Worm (Caenorhabditis elegans) whole organism, young adult: ENCODE data around the gene T23D5.8.
"Not testable (repeated sequence)": the region's sequence is repeated elsewhere in the genome, so short reads cannot be mapped to it uniquely, and the experiment has no call there.

ENCODE experiments used
- D2030.7 ChIP-seq: fragments of 200-800 bp; sonication (Bioruptor generic); IDR thresholded peaks from 2 replicates; pipeline ENCODE4 v1.3.6; 2022; ENCODE audit warnings: missing genetic modification reagents, missing genetic modification characterization, missing compliant biosample characterization
- F10E7.11 ChIP-seq: sonication (generic microtip); optimal IDR thresholded peaks from 2 replicates; lab custom pipeline; 2017; ENCODE audit warnings: mild to moderate bottlenecking, missing genetic modification characterization, moderate library complexity, missing compliant biosample characterization
- F33H1.4 ChIP-seq: fragments of 200-800 bp; sonication (Bioruptor generic); IDR thresholded peaks from 2 replicates; pipeline ENCODE4 v1.3.6; 2022; ENCODE audit warnings: missing genetic modification reagents, missing genetic modification characterization, missing compliant biosample characterization
- F37B4.10 ChIP-seq: fragments of 200-800 bp; sonication (Bioruptor generic); IDR thresholded peaks from 2 replicates; pipeline ENCODE4 v1.3.6; 2022; ENCODE audit warnings: missing genetic modification characterization, missing compliant biosample characterization
- F39B2.1 ChIP-seq: fragments of 200-800 bp; sonication (Bioruptor generic); IDR thresholded peaks from 2 replicates; pipeline ENCODE4 v1.3.6; 2022; ENCODE audit warnings: missing genetic modification reagents, missing genetic modification characterization, missing compliant biosample characterization
- Y53F4B.3 ChIP-seq: fragments of 200-800 bp; sonication (Bioruptor generic); IDR thresholded peaks from 2 replicates; pipeline ENCODE4 v1.3.6; 2022; ENCODE audit warnings: missing genetic modification reagents, missing genetic modification characterization, missing compliant biosample characterization
- Y53G8AR.9 ChIP-seq: fragments of 200-800 bp; sonication (Bioruptor generic); conservative IDR thresholded peaks from 2 replicates; pipeline ENCODE4 v1.3.6; 2022; ENCODE audit warnings: missing genetic modification reagents, missing genetic modification characterization, missing compliant biosample characterization
- Y56A3A.18 ChIP-seq: fragments of 200-800 bp; sonication (Bioruptor generic); IDR thresholded peaks from 2 replicates; pipeline ENCODE4 v1.3.6; 2022; ENCODE audit warnings: missing genetic modification reagents, missing genetic modification characterization, missing compliant biosample characterization
- Y95B8A.8 ChIP-seq: fragments of 200-800 bp; sonication (Bioruptor generic); IDR thresholded peaks from 2 replicates; pipeline ENCODE4 v1.3.6; 2022; ENCODE audit warnings: missing genetic modification reagents, missing genetic modification characterization, missing compliant biosample characterization
- aptf-3 ChIP-seq: fragments of 200-800 bp; sonication (Bioruptor generic); IDR thresholded peaks from 2 replicates; pipeline ENCODE4 v1.3.6; 2022; ENCODE audit warnings: missing genetic modification characterization, missing compliant biosample characterization
- attf-6 ChIP-seq: fragments of 200-800 bp; sonication (Bioruptor generic); IDR thresholded peaks from 2 replicates; pipeline ENCODE4 v1.3.6; 2022; ENCODE audit warnings: missing genetic modification reagents, missing genetic modification characterization, missing compliant biosample characterization
- bed-2 ChIP-seq: fragments of 200-800 bp; sonication (Bioruptor generic); IDR thresholded peaks from 2 replicates; pipeline ENCODE4 v1.3.6; 2022; ENCODE audit warnings: missing genetic modification reagents, missing genetic modification characterization, missing compliant biosample characterization
- cebp-1 ChIP-seq, 2 experiments: fragments of 200-800 bp in 1 of 2; sonication (Bioruptor generic) in 1 of 2; sonication (generic microtip) in 1 of 2; IDR thresholded peaks in 1 of 2; optimal IDR thresholded peaks in 1 of 2; 2 replicates each; pipeline versions ENCODE4 v1.3.6 to Lab custom; 2017 to 2022; ENCODE audit warnings: missing compliant biosample characterization in 2 of 2, missing genetic modification characterization in 2 of 2, mild to moderate bottlenecking in 1 of 2, missing genetic modification reagents in 1 of 2, moderate library complexity in 1 of 2
- ceh-100 ChIP-seq: fragments of 200-800 bp; sonication (Bioruptor generic); IDR thresholded peaks from 2 replicates; pipeline ENCODE4 v1.3.6; 2022; ENCODE audit warnings: missing genetic modification reagents, missing genetic modification characterization, missing compliant biosample characterization
- ceh-27 ChIP-seq: fragments of 200-800 bp; sonication (Bioruptor generic); optimal IDR thresholded peaks from 2 replicates; lab custom pipeline; 2018; ENCODE audit warnings: mild to moderate bottlenecking, missing genetic modification characterization, moderate library complexity, missing compliant biosample characterization
- ceh-58 ChIP-seq: fragments of 200-800 bp; sonication (Bioruptor generic); IDR thresholded peaks from 2 replicates; pipeline ENCODE4 v1.3.6; 2022; ENCODE audit warnings: missing genetic modification characterization, missing compliant biosample characterization
- ceh-91 ChIP-seq: fragments of 200-800 bp; sonication (Bioruptor generic); IDR thresholded peaks from 2 replicates; pipeline ENCODE4 v1.3.6; 2022; ENCODE audit warnings: missing genetic modification reagents, missing genetic modification characterization, missing compliant biosample characterization
- dox-1 ChIP-seq: fragments of 200-800 bp; sonication (Bioruptor generic); IDR thresholded peaks from 2 replicates; pipeline ENCODE4 v1.3.6; 2022; ENCODE audit warnings: missing genetic modification reagents, missing genetic modification characterization, missing compliant biosample characterization
- efl-1 ChIP-seq: fragments of 150-350 bp; optimal IDR thresholded peaks from 2 replicates; lab custom pipeline; 2014; ENCODE audit warnings: missing biosample characterization, missing genetic modification reagents, missing genetic modification characterization
- egl-18 ChIP-seq: fragments of 200-800 bp; sonication (Bioruptor generic); IDR thresholded peaks from 2 replicates; pipeline ENCODE4 v1.3.6; 2022; ENCODE audit warnings: missing genetic modification reagents, missing genetic modification characterization, missing compliant biosample characterization
- egl-44 ChIP-seq: fragments of 200-800 bp; sonication (Bioruptor generic); IDR thresholded peaks from 2 replicates; pipeline ENCODE4 v1.3.6; 2022; ENCODE audit warnings: missing genetic modification reagents, missing genetic modification characterization, missing compliant biosample characterization
- hlh-12 ChIP-seq: sonication (generic microtip); optimal IDR thresholded peaks from 2 replicates; lab custom pipeline; 2016; ENCODE audit warnings: missing genetic modification characterization, missing compliant biosample characterization
- hmg-1.2 ChIP-seq: fragments of 200-800 bp; sonication (Bioruptor generic); IDR thresholded peaks from 2 replicates; pipeline ENCODE4 v1.3.6; 2022; ENCODE audit warnings: missing genetic modification reagents, missing genetic modification characterization, missing compliant biosample characterization
- hrde-1 ChIP-seq: sonication (generic microtip); optimal IDR thresholded peaks from 2 replicates; lab custom pipeline; 2016; ENCODE audit warnings: missing genetic modification characterization, mild to moderate bottlenecking, missing compliant biosample characterization, moderate library complexity, missing genotype, missing genetic modification reagents, borderline replicate concordance
- hsf-1 ChIP-seq: fragments of 200-800 bp; sonication (Bioruptor generic); IDR thresholded peaks from 2 replicates; pipeline ENCODE4 v1.3.6; 2022; ENCODE audit warnings: missing genetic modification reagents, missing genetic modification characterization, missing compliant biosample characterization
- lin-54 ChIP-seq: fragments of 200-800 bp; sonication (Bioruptor generic); optimal IDR thresholded peaks from 2 replicates; lab custom pipeline; 2018; ENCODE audit warnings: mild to moderate bottlenecking, missing genetic modification characterization, missing compliant biosample characterization
- madf-3 ChIP-seq: fragments of 200-800 bp; sonication (Bioruptor generic); IDR thresholded peaks from 2 replicates; pipeline ENCODE4 v1.3.6; 2022; ENCODE audit warnings: missing genetic modification reagents, missing genetic modification characterization, missing compliant biosample characterization
- madf-6 ChIP-seq: fragments of 200-800 bp; sonication (Bioruptor generic); IDR thresholded peaks from 2 replicates; pipeline ENCODE4 v1.3.6; 2022; ENCODE audit warnings: missing genetic modification reagents, missing genetic modification characterization, missing compliant biosample characterization
- madf-8 ChIP-seq: fragments of 200-800 bp; sonication (Bioruptor generic); conservative IDR thresholded peaks from 2 replicates; pipeline ENCODE4 v1.3.6; 2022; ENCODE audit warnings: missing genetic modification reagents, missing genetic modification characterization, missing compliant biosample characterization
- mcd-1 ChIP-seq: fragments of 200-800 bp; sonication (Bioruptor generic); IDR thresholded peaks from 2 replicates; pipeline ENCODE4 v1.3.6; 2022; ENCODE audit warnings: missing genetic modification reagents, missing genetic modification characterization, missing compliant biosample characterization
- nfyb-1 ChIP-seq: fragments of 200-800 bp; sonication (Bioruptor generic); IDR thresholded peaks from 2 replicates; pipeline ENCODE4 v1.3.6; 2022; ENCODE audit warnings: missing genetic modification reagents, missing genetic modification characterization, missing compliant biosample characterization
- nhr-120 ChIP-seq: fragments of 200-800 bp; sonication (Bioruptor generic); IDR thresholded peaks from 2 replicates; pipeline ENCODE4 v1.3.6; 2022; ENCODE audit warnings: missing genetic modification characterization, missing compliant biosample characterization
- nhr-179 ChIP-seq: sonication (generic microtip); optimal IDR thresholded peaks from 2 replicates; lab custom pipeline; 2016; ENCODE audit warnings: mild to moderate bottlenecking, missing genetic modification characterization, missing compliant biosample characterization
- nhr-27 ChIP-seq: fragments of 200-800 bp; sonication (Bioruptor generic); optimal IDR thresholded peaks from 2 replicates; lab custom pipeline; 2018; ENCODE audit warnings: mild to moderate bottlenecking, missing genetic modification characterization, moderate library complexity, missing compliant biosample characterization
- nhr-90 ChIP-seq: sonication (generic microtip); optimal IDR thresholded peaks from 2 replicates; lab custom pipeline; 2016; ENCODE audit warnings: missing genotype, mild to moderate bottlenecking, missing genetic modification characterization, missing compliant biosample characterization
- repo-1 ChIP-seq: sonication (generic microtip); optimal IDR thresholded peaks from 2 replicates; lab custom pipeline; 2017; ENCODE audit warnings: mild to moderate bottlenecking, missing genetic modification characterization, missing compliant biosample characterization
- sdz-38 ChIP-seq: sonication (generic microtip); optimal IDR thresholded peaks from 2 replicates; lab custom pipeline; 2016; ENCODE audit warnings: missing genotype, missing genetic modification characterization, missing compliant biosample characterization
- sea-2 ChIP-seq: fragments of 200-800 bp; sonication (Bioruptor generic); IDR thresholded peaks from 2 replicates; pipeline ENCODE4 v1.3.6; 2022; ENCODE audit warnings: missing genetic modification characterization, missing compliant biosample characterization
- tlf-1 ChIP-seq: fragments of 200-800 bp; sonication (Bioruptor generic); optimal IDR thresholded peaks from 2 replicates; lab custom pipeline; 2018; ENCODE audit warnings: mild to moderate bottlenecking, missing genetic modification characterization, missing compliant biosample characterization
- unc-130 ChIP-seq: sonication (generic microtip); optimal IDR thresholded peaks from 2 replicates; lab custom pipeline; 2016; ENCODE audit warnings: missing genetic modification reagents, missing genetic modification characterization, missing compliant biosample characterization
- ztf-18 ChIP-seq: sonication (generic microtip); optimal IDR thresholded peaks from 2 replicates; lab custom pipeline; 2016; ENCODE audit warnings: missing genotype, mild to moderate bottlenecking, missing genetic modification characterization, missing compliant biosample characterization
- ztf-28 ChIP-seq: fragments of 200-800 bp; sonication (Bioruptor generic); IDR thresholded peaks from 2 replicates; pipeline ENCODE4 v1.3.6; 2022; ENCODE audit warnings: missing genetic modification reagents, missing genetic modification characterization, missing compliant biosample characterization

Gene T23D5.8

DNA sequence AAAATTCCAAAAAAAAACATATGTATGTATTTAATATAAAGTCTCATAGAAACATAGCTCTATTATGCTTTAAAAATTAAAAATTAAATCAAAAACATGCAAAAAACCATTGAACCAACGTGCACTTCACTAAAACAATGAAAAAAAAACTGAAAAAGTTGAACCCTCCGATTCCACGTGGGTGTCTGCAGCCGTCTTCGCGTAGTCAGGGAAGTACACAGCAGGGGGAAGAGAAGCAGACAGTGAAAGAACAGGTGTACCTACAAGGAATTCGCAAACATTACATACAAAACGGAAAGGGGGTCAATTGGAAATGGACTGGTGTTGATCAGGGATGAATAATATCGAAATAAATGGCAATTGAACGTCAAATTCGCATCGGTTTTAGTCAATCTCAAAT, 25.7 kb upstream of the T23D5.8 start:
- TF ChIP-seq hlh-12 (tag; lab: Kevin White, UChicago): no peak
- TF ChIP-seq nfyb-1: no peak

DNA sequence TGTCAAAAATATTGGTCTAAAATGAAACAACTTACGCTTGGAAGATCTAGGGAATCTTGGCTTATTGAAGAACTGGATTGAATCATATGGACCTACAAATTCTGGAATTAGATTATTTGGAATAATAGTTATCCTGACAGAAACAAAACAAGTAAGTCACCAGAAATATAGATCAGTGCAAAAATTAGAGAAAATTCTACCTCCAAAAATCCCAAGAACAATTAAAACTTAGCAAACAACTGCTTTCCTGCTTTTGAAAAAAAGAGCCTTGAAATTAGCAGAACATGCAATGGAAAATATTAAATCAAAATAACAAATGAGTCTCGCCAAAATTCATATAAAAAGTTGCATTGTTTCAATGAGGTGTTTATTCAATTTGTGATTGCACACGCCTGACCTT, 24.9 kb upstream of the T23D5.8 start, which contains the start of gene nhr-60:
TSS of gene nhr-60 (minus strand) at position 101 of the 400 bp plus-strand sequence.
- TF ChIP-seq unc-130 (GFP tag; lab: Kevin White, UChicago) (no peak), tlf-1 (no peak), ceh-27 (no peak)

DNA sequence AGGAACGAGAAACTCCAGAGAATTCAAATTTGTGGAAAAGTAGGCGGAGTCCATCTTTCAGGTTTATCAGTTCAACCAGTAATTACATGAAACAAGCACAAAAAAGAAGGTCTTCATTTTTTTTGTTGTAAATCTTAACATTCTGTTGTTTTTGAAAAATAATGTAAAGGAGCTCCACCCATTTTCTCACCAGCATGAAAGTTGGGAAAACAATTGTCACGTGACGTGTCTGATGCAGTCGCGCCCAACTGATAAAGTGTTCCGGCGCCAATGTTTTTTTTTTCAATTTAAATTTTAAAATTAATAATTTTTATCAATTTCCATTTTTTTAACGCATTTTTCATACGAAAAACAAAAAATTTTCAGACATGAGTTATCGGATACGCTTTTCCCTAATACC, 20.8 kb upstream of the T23D5.8 start, which contains the start of gene F57A10.4:
TSS of gene F57A10.4 (plus strand) at position 367 of the 400 bp plus-strand sequence.
- TF ChIP-seq repo-1 (tag; lab: Kevin White, UChicago) (no peak), madf-6 (GFP tag; lab: Robert Waterston, UW) (peak; percentile 38; the same call in 1 of the 2 replicates), ceh-100 (GFP tag; lab: Robert Waterston, UW) (peak; percentile 85), Y53G8AR.9 (GFP tag; lab: Robert Waterston, UW) (no peak), hrde-1 (tag; lab: Kevin White, UChicago) (no peak), hsf-1 (GFP tag; lab: Robert Waterston, UW) (no peak), nhr-179 (tag; lab: Kevin White, UChicago) (no peak), F33H1.4 (GFP tag; lab: Robert Waterston, UW) (no peak), F10E7.11 (tag; lab: Kevin White, UChicago) (no peak), ceh-91 (GFP tag; lab: Robert Waterston, UW) (peak; percentile 29; the same call in 1 of the 2 replicates), Y95B8A.8 (GFP tag; lab: Robert Waterston, UW) (no peak), F39B2.1 (GFP tag; lab: Robert Waterston, UW) (no peak), Y56A3A.18 (no peak), F37B4.10 (GFP tag; lab: Robert Waterston, UW) (no peak), ztf-18 (tag; lab: Kevin White, UChicago) (peak; percentile 35), D2030.7 (GFP tag; lab: Robert Waterston, UW) (peak; percentile 46; the same call in 1 of the 2 replicates), nhr-27 (tag; lab: Kevin White, UChicago) (no peak), sdz-38 (no peak), mcd-1 (GFP tag; lab: Robert Waterston, UW) (peak; percentile 36; the same call in 1 of the 2 replicates), efl-1 (GFP tag; lab: Kevin White, UChicago) (peak; percentile 45), madf-8 (GFP tag; lab: Robert Waterston, UW) (no peak)

DNA sequence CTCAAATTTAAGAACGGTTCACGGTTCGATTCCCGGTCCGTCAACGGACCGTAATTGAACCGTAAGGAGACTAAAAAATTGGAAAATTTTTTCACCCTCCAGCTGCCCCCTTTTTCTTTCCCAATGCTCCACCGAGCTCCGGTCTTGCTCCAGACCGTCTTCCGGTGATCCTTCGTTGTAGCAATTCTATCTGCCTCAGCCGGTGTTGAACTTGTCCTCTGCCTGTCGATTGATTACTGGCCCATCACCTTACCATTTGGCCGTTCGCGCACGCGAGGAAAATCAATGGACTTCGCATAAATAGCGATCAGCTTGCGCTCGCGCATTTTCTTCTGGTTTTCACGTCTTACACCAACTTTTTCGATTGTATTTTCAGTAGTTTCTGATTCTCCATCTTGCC, 19.1 kb upstream of the T23D5.8 start:
- TF ChIP-seq aptf-3 (GFP tag; lab: Robert Waterston, UW) (peak; percentile 95; the same call in 1 of the 2 replicates), ceh-58 (peak; percentile 91), bed-2 (GFP tag; lab: Robert Waterston, UW) (peak; percentile 85), ztf-28 (peak; percentile 77; the same call in 1 of the 2 replicates), hmg-1.2 (peak; percentile 65), dox-1 (GFP tag; lab: Robert Waterston, UW) (peak; percentile 83), Y53F4B.3 (GFP tag; lab: Robert Waterston, UW) (peak; percentile 76), egl-44 (GFP tag; lab: Robert Waterston, UW) (peak; percentile 95), F33H1.4 (GFP tag; lab: Robert Waterston, UW) (peak; percentile 27; the same call in 1 of the 2 replicates), D2030.7 (GFP tag; lab: Robert Waterston, UW) (peak; percentile 89), Y53G8AR.9 (GFP tag; lab: Robert Waterston, UW) (peak; percentile 84), F39B2.1 (GFP tag; lab: Robert Waterston, UW) (peak; percentile 74), egl-18 (0 out of 2 replicates have a peak, but pooled peaks have one; percentile 29), lin-54 (GFP tag; lab: Kevin White, UChicago) (peak; percentile 52), nhr-120 (GFP tag; lab: Robert Waterston, UW) (peak; percentile 86; the same call in 1 of the 2 replicates), madf-6 (GFP tag; lab: Robert Waterston, UW) (peak; percentile 79), cebp-1 (GFP tag; IDR thresholded peaks at IDR 0.05; lab: Robert Waterston, UW) (peak; percentile 59), madf-8 (GFP tag; lab: Robert Waterston, UW) (peak; percentile 39), sea-2 (GFP tag; lab: Robert Waterston, UW) (0 out of 2 replicates have a peak, but pooled peaks have one; percentile 60), nhr-90 (peak; percentile 19), attf-6 (GFP tag; lab: Robert Waterston, UW) (peak; percentile 89), nfyb-1 (peak; percentile 87), madf-3 (GFP tag; lab: Robert Waterston, UW) (peak; percentile 81)
- not testable (repeated sequence) for TF ChIP-seq cebp-1 (tag; optimal IDR thresholded peaks at IDR 0.05; lab: Kevin White, UChicago)
